Fruit fly (Drosophila melanogaster) whole organism, embryonic: ENCODE measurements around the gene Jhbp3.
A peak's percentile ranks its signal among the peaks of the same experiment; 100 is the strongest.

ENCODE experiments used
- Atf3 ChIP-seq: fragments of 200-800 bp; sonication (Bioruptor generic); optimal IDR thresholded peaks from 3 replicates; lab custom pipeline; 2016; ENCODE audit warnings: missing biosample characterization, missing genetic modification characterization
- CG10147 ChIP-seq: fragments of 200-800 bp; sonication (Bioruptor generic); optimal IDR thresholded peaks from 2 replicates; lab custom pipeline; 2019; ENCODE audit warnings: missing biosample characterization, mild to moderate bottlenecking, missing genetic modification characterization, moderate library complexity
- CG10267 ChIP-seq: fragments of 200-800 bp; sonication (Bioruptor generic); optimal IDR thresholded peaks from 2 replicates; lab custom pipeline; 2018; ENCODE audit warnings: missing biosample characterization, mild to moderate bottlenecking, missing genetic modification characterization, moderate library complexity
- CG10565 ChIP-seq: fragments of 200-800 bp; sonication (Bioruptor generic); optimal IDR thresholded peaks from 3 replicates; lab custom pipeline; 2016; ENCODE audit warnings: missing biosample characterization, mild to moderate bottlenecking, missing genetic modification characterization
- CG11093 ChIP-seq: fragments of 200-800 bp; sonication (Bioruptor generic); IDR thresholded peaks from 3 replicates; pipeline ENCODE4 v1.3.6; 2022; ENCODE audit warnings: missing biosample characterization, missing genetic modification characterization
- CG11560 ChIP-seq: fragments of 200-800 bp; sonication (Bioruptor generic); IDR thresholded peaks from 3 replicates; pipeline ENCODE4 v1.3.6; 2022; ENCODE audit warnings: missing biosample characterization, missing genetic modification characterization
- CG12659 ChIP-seq: fragments of 200-800 bp; sonication (Bioruptor generic); optimal IDR thresholded peaks from 3 replicates; lab custom pipeline; 2017; ENCODE audit warnings: mild to moderate bottlenecking, missing biosample characterization, missing genetic modification reagents, missing genetic modification characterization
- CG13894 ChIP-seq: fragments of 200-800 bp; sonication (Bioruptor generic); optimal IDR thresholded peaks from 3 replicates; lab custom pipeline; 2018; ENCODE audit warnings: missing biosample characterization, mild to moderate bottlenecking, missing genetic modification characterization, moderate library complexity
- CG14860 ChIP-seq: fragments of 200-800 bp; sonication (Bioruptor generic); IDR thresholded peaks from 3 replicates; pipeline ENCODE4 v1.3.6; 2022; ENCODE audit warnings: missing biosample characterization, missing genetic modification characterization; ENCODE audit not compliant: partially characterized antibody
- CG14965 ChIP-seq: fragments of 200-800 bp; sonication (Bioruptor generic); optimal IDR thresholded peaks from 2 replicates; lab custom pipeline; 2016; ENCODE audit warnings: missing biosample characterization, missing genetic modification characterization, borderline replicate concordance
- CG15479 ChIP-seq: fragments of 200-800 bp; sonication (Bioruptor generic); optimal IDR thresholded peaks from 3 replicates; lab custom pipeline; 2019; ENCODE audit warnings: missing biosample characterization, mild to moderate bottlenecking, missing genetic modification characterization, moderate library complexity
- CG17385 ChIP-seq: fragments of 200-800 bp; sonication (Bioruptor generic); optimal IDR thresholded peaks from 3 replicates; lab custom pipeline; 2018; ENCODE audit warnings: missing biosample characterization, mild to moderate bottlenecking, missing genetic modification characterization
- CG2116 ChIP-seq: fragments of 200-800 bp; sonication (Bioruptor generic); optimal IDR thresholded peaks from 3 replicates; lab custom pipeline; 2018; ENCODE audit warnings: missing biosample characterization, mild to moderate bottlenecking, missing genetic modification characterization
- CG31224 ChIP-seq: fragments of 200-800 bp; sonication (Bioruptor generic); IDR thresholded peaks from 2 replicates; pipeline ENCODE4 v1.3.6; 2022; ENCODE audit warnings: missing biosample characterization, missing genetic modification characterization
- CG32532 ChIP-seq: fragments of 200-800 bp; sonication (Bioruptor generic); IDR thresholded peaks from 2 replicates; pipeline ENCODE4 v1.3.6; 2022; ENCODE audit warnings: missing biosample characterization, missing genetic modification characterization
- CG4730 ChIP-seq: fragments of 200-800 bp; sonication (Bioruptor generic); IDR thresholded peaks from 2 replicates; pipeline ENCODE4 v1.3.6; 2022; ENCODE audit warnings: missing biosample characterization, missing genetic modification characterization
- CG4854 ChIP-seq: fragments of 200-800 bp; sonication (Bioruptor generic); optimal IDR thresholded peaks from 2 replicates; lab custom pipeline; 2016; ENCODE audit warnings: missing biosample characterization, missing genetic modification characterization, inconsistent platforms
- CG6272 ChIP-seq: fragments of 200-800 bp; sonication (Bioruptor generic); IDR thresholded peaks from 2 replicates; pipeline ENCODE4 v1.3.6; 2022; ENCODE audit warnings: missing biosample characterization, missing genetic modification characterization
- CG6683 ChIP-seq: fragments of 200-800 bp; sonication (Bioruptor generic); optimal IDR thresholded peaks from 2 replicates; lab custom pipeline; 2017; ENCODE audit warnings: missing biosample characterization, mild to moderate bottlenecking, missing genetic modification characterization, missing genetic modification reagents
- CG6791 ChIP-seq: fragments of 200-800 bp; sonication (Bioruptor generic); IDR thresholded peaks from 3 replicates; pipeline ENCODE4 v1.3.6; 2022; ENCODE audit warnings: missing biosample characterization, missing genetic modification characterization; ENCODE audit not compliant: partially characterized antibody
- CG8089 ChIP-seq: fragments of 200-800 bp; sonication (Bioruptor generic); optimal IDR thresholded peaks from 3 replicates; lab custom pipeline; 2016; ENCODE audit warnings: missing biosample characterization, missing genetic modification characterization
- CG9876 ChIP-seq: fragments of 200-800 bp; sonication (Bioruptor generic); optimal IDR thresholded peaks from 2 replicates; lab custom pipeline; 2016; ENCODE audit warnings: missing biosample characterization, missing genetic modification characterization
- Doc2 ChIP-seq: fragments of 200-800 bp; sonication (Bioruptor generic); IDR thresholded peaks from 2 replicates; pipeline ENCODE4 v1.3.6; 2022; ENCODE audit warnings: missing biosample characterization, missing genetic modification characterization
- Ets65A ChIP-seq: fragments of 200-800 bp; sonication (Bioruptor generic); peaks from one replicate; lab custom pipeline; 2016; ENCODE audit warnings: missing biosample characterization, missing genetic modification characterization
- H2.0 ChIP-seq: fragments of 200-800 bp; sonication (Bioruptor generic); IDR thresholded peaks from 2 replicates; pipeline ENCODE4 v1.3.6; 2022; ENCODE audit warnings: missing biosample characterization, missing genetic modification characterization
- HHEX ChIP-seq: fragments of 200-800 bp; sonication (Bioruptor generic); optimal IDR thresholded peaks from 3 replicates; lab custom pipeline; 2017; ENCODE audit warnings: missing biosample characterization, mild to moderate bottlenecking, missing genetic modification characterization, missing genetic modification reagents
- Lpt ChIP-seq: fragments of >200 bp; optimal IDR thresholded peaks from 2 replicates; lab custom pipeline; 2018; ENCODE audit warnings: missing biosample characterization, missing genetic modification characterization
- Mad ChIP-seq: fragments of 200-800 bp; sonication (Bioruptor generic); optimal IDR thresholded peaks from 2 replicates; lab custom pipeline; 2016; ENCODE audit warnings: missing biosample characterization, missing genetic modification characterization
- Max ChIP-seq: fragments of 200-800 bp; sonication (Bioruptor generic); optimal IDR thresholded peaks from 2 replicates; lab custom pipeline; 2016; ENCODE audit warnings: missing biosample characterization, mild to moderate bottlenecking, missing genetic modification characterization
- Myb ChIP-seq: fragments of 200-800 bp; sonication (Bioruptor generic); optimal IDR thresholded peaks from 2 replicates; lab custom pipeline; 2016; ENCODE audit warnings: missing biosample characterization, missing genetic modification characterization
- Nf-YC ChIP-seq: fragments of 200-800 bp; optimal IDR thresholded peaks from 3 replicates; lab custom pipeline; 2019; ENCODE audit warnings: missing biosample characterization, mild to moderate bottlenecking, missing genetic modification characterization, moderate library complexity
- ac ChIP-seq: fragments of 200-800 bp; sonication (Bioruptor generic); optimal IDR thresholded peaks from 3 replicates; lab custom pipeline; 2017; ENCODE audit warnings: missing biosample characterization, mild to moderate bottlenecking, missing genetic modification characterization
- bowl ChIP-seq: fragments of 200-800 bp; sonication (Bioruptor generic); IDR thresholded peaks from 2 replicates; pipeline ENCODE4 v1.3.6; 2022; ENCODE audit warnings: missing biosample characterization, missing genetic modification characterization
- cas ChIP-seq: fragments of 200-800 bp; sonication (Bioruptor generic); IDR thresholded peaks from 2 replicates; pipeline ENCODE4 v1.3.6; 2022; ENCODE audit warnings: missing biosample characterization, missing genetic modification characterization
- cato ChIP-seq: fragments of 200-800 bp; sonication (Bioruptor generic); optimal IDR thresholded peaks from 2 replicates; lab custom pipeline; 2016; ENCODE audit warnings: missing biosample characterization, missing genetic modification characterization, borderline replicate concordance
- dati ChIP-seq: fragments of 200-800 bp; sonication (Bioruptor generic); IDR thresholded peaks from 2 replicates; pipeline ENCODE4 v1.3.6; 2022; ENCODE audit warnings: missing biosample characterization, missing genetic modification characterization
- fu2 ChIP-seq: fragments of 200-800 bp; sonication (Bioruptor generic); optimal IDR thresholded peaks from 2 replicates; lab custom pipeline; 2016; ENCODE audit warnings: missing biosample characterization, missing genetic modification characterization
- gce ChIP-seq: fragments of 200-800 bp; sonication (Bioruptor generic); IDR thresholded peaks from 3 replicates; pipeline ENCODE4 v1.3.6; 2022; ENCODE audit warnings: missing biosample characterization, missing genetic modification characterization
- gro ChIP-seq: fragments of 200-800 bp; sonication (Bioruptor generic); optimal IDR thresholded peaks from 2 replicates; lab custom pipeline; 2016; ENCODE audit warnings: missing biosample characterization, missing genetic modification characterization
- ham ChIP-seq: fragments of 200-800 bp; sonication (Bioruptor generic); IDR thresholded peaks from 2 replicates; pipeline ENCODE4 v1.3.6; 2022; ENCODE audit warnings: missing biosample characterization, missing genetic modification characterization
- kah ChIP-seq: fragments of 200-800 bp; sonication (Bioruptor generic); optimal IDR thresholded peaks from 2 replicates; lab custom pipeline; 2018; ENCODE audit warnings: missing biosample characterization, mild to moderate bottlenecking, missing genetic modification characterization
- kay ChIP-seq: fragments of 200-800 bp; sonication (Bioruptor generic); optimal IDR thresholded peaks from 2 replicates; lab custom pipeline; 2016; ENCODE audit warnings: missing biosample characterization, missing genetic modification characterization
- nom ChIP-seq: fragments of 200-800 bp; sonication (Bioruptor generic); optimal IDR thresholded peaks from 2 replicates; lab custom pipeline; 2017; ENCODE audit warnings: missing biosample characterization, missing genetic modification characterization, mild to moderate bottlenecking, moderate library complexity, missing genetic modification reagents
- p53 ChIP-seq: fragments of 200-800 bp; sonication (Bioruptor generic); optimal IDR thresholded peaks from 2 replicates; lab custom pipeline; 2016; ENCODE audit warnings: missing biosample characterization, missing genetic modification characterization
- repo ChIP-seq: fragments of 200-800 bp; sonication (Bioruptor generic); optimal IDR thresholded peaks from 2 replicates; lab custom pipeline; 2016; ENCODE audit warnings: missing biosample characterization, missing genetic modification characterization
- salm ChIP-seq: fragments of 200-800 bp; sonication (Bioruptor generic); optimal IDR thresholded peaks from 2 replicates; lab custom pipeline; 2018; ENCODE audit warnings: missing biosample characterization, mild to moderate bottlenecking, missing genetic modification characterization
- toy ChIP-seq: fragments of 200-800 bp; sonication (Bioruptor generic); IDR thresholded peaks from 2 replicates; pipeline ENCODE4 v1.3.6; 2022; ENCODE audit warnings: missing biosample characterization, missing genetic modification characterization
- trem ChIP-seq: fragments of 200-800 bp; optimal IDR thresholded peaks from 3 replicates; lab custom pipeline; 2019; ENCODE audit warnings: missing biosample characterization, mild to moderate bottlenecking, missing genetic modification characterization, moderate library complexity
- ttk ChIP-seq: fragments of 200-800 bp; sonication (Bioruptor generic); IDR thresholded peaks from 2 replicates; pipeline ENCODE4 v2.1.2; 2022; ENCODE audit warnings: missing biosample characterization, missing genetic modification characterization
- vvl ChIP-seq: fragments of 200-800 bp; sonication (Bioruptor generic); IDR thresholded peaks from 2 replicates; pipeline ENCODE4 v1.3.6; 2022; ENCODE audit warnings: missing biosample characterization, missing genetic modification characterization
- zen ChIP-seq: fragments of 200-800 bp; sonication (Bioruptor generic); optimal IDR thresholded peaks from 3 replicates; lab custom pipeline; 2018; ENCODE audit warnings: missing biosample characterization, mild to moderate bottlenecking, missing genetic modification characterization, moderate library complexity

The Jhbp3 gene

DNA sequence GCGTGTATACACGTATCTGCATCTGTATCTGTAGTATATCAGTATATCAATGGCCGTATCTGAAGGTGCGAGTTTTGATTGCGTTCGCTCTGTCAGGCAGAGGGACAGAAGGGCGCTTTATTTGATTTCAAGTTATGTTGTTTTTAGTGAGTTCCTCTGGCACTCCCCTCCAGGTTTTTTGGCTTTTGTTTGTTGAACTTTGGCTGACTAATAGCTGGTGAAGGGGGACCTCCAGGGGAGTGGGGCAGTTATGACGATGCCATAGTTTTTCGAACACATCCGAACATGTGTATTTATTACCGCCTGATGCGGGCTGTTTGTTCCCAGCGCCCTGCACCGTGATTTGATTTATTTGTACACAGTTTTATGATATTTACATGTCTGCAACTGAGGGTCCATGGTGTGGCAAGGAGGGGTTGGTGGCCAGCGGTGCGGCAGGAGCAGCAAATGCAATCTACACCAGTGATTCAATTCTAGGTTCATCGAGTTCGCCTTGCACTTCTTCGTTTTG, 37.2 kb upstream of the Jhbp3 start (continued):
- TF ChIP-seq gro (GFP tag; lab: Kevin White, UChicago) (no peak), CG32532 (GFP tag; lab: Robert Waterston, UW) (0 out of 2 replicates have a peak, but pooled peaks have one; percentile 26), Myb (GFP tag; lab: Kevin White, UChicago) (peak; percentile 1), Max (GFP tag; lab: Kevin White, UChicago) (peak; percentile 34), vvl (GFP tag; lab: Robert Waterston, UW) (peak; percentile 73), zen (tag; lab: Kevin White, UChicago) (peak; percentile 11), p53 (GFP tag; lab: Kevin White, UChicago) (no peak), H2.0 (GFP tag; lab: Robert Waterston, UW) (0 out of 2 replicates have a peak, but pooled peaks have one; percentile 10), fu2 (GFP tag; lab: Kevin White, UChicago) (no peak), CG13894 (tag; lab: Kevin White, UChicago) (peak; percentile 4), CG6683 (GFP tag; lab: Kevin White, UChicago) (no peak), CG9876 (GFP tag; lab: Kevin White, UChicago) (peak; percentile 4), Doc2 (GFP tag; lab: Robert Waterston, UW) (no peak), repo (peak; percentile 9), HHEX (peak; percentile 19), dati (GFP tag; lab: Robert Waterston, UW) (no peak), cas (GFP tag; lab: Robert Waterston, UW) (no peak), CG31224 (GFP tag; lab: Robert Waterston, UW) (no peak), Lpt (no peak), CG4854 (GFP tag; lab: Kevin White, UChicago) (no peak), CG10147 (peak; percentile 14), CG11560 (tag; lab: Robert Waterston, UW) (no peak), bowl (no peak), salm (tag; lab: Kevin White, UChicago) (peak; percentile 82), Ets65A (GFP tag; lab: Kevin White, UChicago) (no peak), CG12659 (peak; percentile 38), CG6272 (GFP tag; lab: Robert Waterston, UW) (no peak), kay (GFP tag; lab: Kevin White, UChicago) (peak; percentile 89), ham (no peak), nom (GFP tag; lab: Kevin White, UChicago) (peak; percentile 14), Nf-YC (tag; lab: Kevin White, UChicago) (peak; percentile 5), CG6791 (GFP tag; lab: Robert Waterston, UW) (no peak), CG14860 (no peak), Mad (GFP tag; lab: Kevin White, UChicago) (peak; percentile 28), CG10565 (GFP tag; lab: Kevin White, UChicago) (no peak), CG17385 (GFP tag; lab: Kevin White, UChicago) (peak; percentile 39), CG10267 (peak; percentile 27), kah (GFP tag; lab: Kevin White, UChicago) (peak; percentile 21), CG2116 (GFP tag; lab: Kevin White, UChicago) (peak; percentile 44), CG11093 (GFP tag; lab: Robert Waterston, UW) (no peak), cato (GFP tag; lab: Kevin White, UChicago) (no peak), Atf3 (GFP tag; lab: Kevin White, UChicago) (peak; percentile 11), CG14965 (GFP tag; lab: Kevin White, UChicago) (no peak), ttk (GFP tag; lab: Robert Waterston, UW) (peak; percentile 59; the same call in 1 of the 2 replicates), ac (GFP tag; lab: Kevin White, UChicago) (peak; percentile 59), CG4730 (no peak), CG15479 (GFP tag; lab: Kevin White, UChicago) (no peak), trem (tag; lab: Kevin White, UChicago) (peak; percentile 36), CG8089 (GFP tag; lab: Kevin White, UChicago) (peak; percentile 24), toy (no peak), gce (peak; percentile 58; the same call in 1 of the 3 replicates)
